Worm (Caenorhabditis elegans) whole organism, mixed stage, embryonic: Measurements from ENCODE around the gene F13A2.9.
A peak's percentile ranks its signal among the peaks of the same experiment; 100 is the strongest.

ENCODE experiments used
- M03D4.4 ChIP-seq: sonication (generic microtip); optimal IDR thresholded peaks from 2 replicates; lab custom pipeline; 2017; ENCODE audit warnings: mild to moderate bottlenecking, missing genetic modification characterization, missing compliant biosample characterization
- ceh-39 ChIP-seq: fragments of 150-350 bp; optimal IDR thresholded peaks from 2 replicates; lab custom pipeline; 2014; ENCODE audit warnings: missing biosample characterization, missing genetic modification characterization
- ceh-43 ChIP-seq: fragments of 200-800 bp; sonication (Bioruptor generic); optimal IDR thresholded peaks from 2 replicates; lab custom pipeline; 2018; ENCODE audit warnings: mild to moderate bottlenecking, missing genetic modification characterization, moderate library complexity, missing compliant biosample characterization
- ceh-83 ChIP-seq: fragments of 200-800 bp; sonication (Bioruptor generic); optimal IDR thresholded peaks from 2 replicates; lab custom pipeline; 2018; ENCODE audit warnings: mild to moderate bottlenecking, missing genetic modification characterization, missing compliant biosample characterization
- ces-1 ChIP-seq: fragments of 150-350 bp; optimal IDR thresholded peaks from 2 replicates; lab custom pipeline; 2014; ENCODE audit warnings: missing biosample characterization, missing genetic modification reagents, missing genetic modification characterization
- cnd-1 ChIP-seq: fragments of 200-800 bp; sonication (Bioruptor generic); optimal IDR thresholded peaks from 2 replicates; lab custom pipeline; 2018; ENCODE audit warnings: mild to moderate bottlenecking, missing genetic modification characterization, missing compliant biosample characterization
- drap-1 ChIP-seq: fragments of 200-800 bp; sonication (Bioruptor generic); optimal IDR thresholded peaks from 3 replicates; lab custom pipeline; 2018; ENCODE audit warnings: mild to moderate bottlenecking, missing genetic modification characterization, missing compliant biosample characterization
- elt-1 ChIP-seq: sonication (generic microtip); optimal IDR thresholded peaks from 2 replicates; lab custom pipeline; 2017; ENCODE audit warnings: missing genetic modification characterization, mild to moderate bottlenecking, missing compliant biosample characterization, antibody characterized with exemption, moderate library complexity, borderline replicate concordance; ENCODE audit not compliant: insufficient read depth
- elt-3 ChIP-seq: fragments of 150-350 bp; optimal IDR thresholded peaks from 2 replicates; lab custom pipeline; 2014; ENCODE audit warnings: missing biosample characterization, missing genetic modification characterization
- ham-2 ChIP-seq: fragments of 200-800 bp; sonication (Bioruptor generic); optimal IDR thresholded peaks from 2 replicates; lab custom pipeline; 2018; ENCODE audit warnings: mild to moderate bottlenecking, missing genetic modification characterization, missing compliant biosample characterization
- hlh-1 ChIP-seq: fragments of 150-350 bp; optimal IDR thresholded peaks from 2 replicates; lab custom pipeline; 2014; ENCODE audit warnings: missing biosample characterization, missing genetic modification reagents, missing genetic modification characterization
- lin-13 ChIP-seq: fragments of 150-350 bp; optimal IDR thresholded peaks from 2 replicates; lab custom pipeline; 2014; ENCODE audit warnings: missing biosample characterization, missing genetic modification characterization
- lin-32 ChIP-seq: fragments of 200-800 bp; sonication (Bioruptor generic); optimal IDR thresholded peaks from 2 replicates; lab custom pipeline; 2018; ENCODE audit warnings: mild to moderate bottlenecking, missing genetic modification characterization, missing compliant biosample characterization
- lsy-2 ChIP-seq: fragments of 150-350 bp; optimal IDR thresholded peaks from 2 replicates; lab custom pipeline; 2014; ENCODE audit warnings: missing biosample characterization, missing genetic modification characterization
- mab-5 ChIP-seq: fragments of 150-350 bp; optimal IDR thresholded peaks from 2 replicates; lab custom pipeline; 2014; ENCODE audit warnings: missing biosample characterization, missing genetic modification characterization
- mep-1 ChIP-seq: fragments of 150-350 bp; optimal IDR thresholded peaks from 2 replicates; lab custom pipeline; 2017; ENCODE audit warnings: missing biosample characterization, missing genetic modification reagents, missing genetic modification characterization, inconsistent platforms
- mls-2 ChIP-seq: sonication (generic microtip); optimal IDR thresholded peaks from 2 replicates; lab custom pipeline; 2016; ENCODE audit warnings: mild to moderate bottlenecking, missing genetic modification characterization, moderate library complexity, missing compliant biosample characterization
- nhr-12 ChIP-seq: fragments of 150-350 bp; optimal IDR thresholded peaks from 2 replicates; lab custom pipeline; 2014; ENCODE audit warnings: missing biosample characterization, missing genetic modification characterization
- nhr-2 ChIP-seq: fragments of 150-350 bp; optimal IDR thresholded peaks from 2 replicates; lab custom pipeline; 2014; ENCODE audit warnings: missing biosample characterization, missing genetic modification characterization
- nhr-237 ChIP-seq: fragments of 150-350 bp; optimal IDR thresholded peaks from 2 replicates; lab custom pipeline; 2014; ENCODE audit warnings: missing biosample characterization, missing genetic modification characterization
- nhr-28 ChIP-seq: fragments of 150-350 bp; optimal IDR thresholded peaks from 2 replicates; lab custom pipeline; 2014; ENCODE audit warnings: missing biosample characterization, missing genetic modification characterization
- nhr-76 ChIP-seq: sonication (generic microtip); optimal IDR thresholded peaks from 2 replicates; lab custom pipeline; 2017; ENCODE audit warnings: missing biosample characterization, missing genetic modification characterization
- sem-2 ChIP-seq: fragments of 200-800 bp; sonication (Bioruptor generic); optimal IDR thresholded peaks from 2 replicates; lab custom pipeline; 2018; ENCODE audit warnings: mild to moderate bottlenecking, missing genetic modification characterization, missing compliant biosample characterization
- snpc-4 ChIP-seq: fragments of 150-350 bp; optimal IDR thresholded peaks from 2 replicates; lab custom pipeline; 2014; ENCODE audit warnings: missing biosample characterization, missing genetic modification characterization
- sptf-1 ChIP-seq: sonication (generic microtip); optimal IDR thresholded peaks from 2 replicates; lab custom pipeline; 2017; ENCODE audit warnings: mild to moderate bottlenecking, missing genetic modification characterization, moderate library complexity, missing compliant biosample characterization
- tbx-8 ChIP-seq: fragments of 200-800 bp; sonication (Bioruptor generic); optimal IDR thresholded peaks from 2 replicates; lab custom pipeline; 2018; ENCODE audit warnings: mild to moderate bottlenecking, missing genetic modification characterization, moderate library complexity, missing compliant biosample characterization
- unc-120 ChIP-seq: sonication (generic microtip); optimal IDR thresholded peaks from 2 replicates; lab custom pipeline; 2017; ENCODE audit warnings: missing genetic modification characterization, missing compliant biosample characterization; ENCODE audit not compliant: poor library complexity, severe bottlenecking
- unc-39 ChIP-seq: fragments of 150-350 bp; optimal IDR thresholded peaks from 2 replicates; lab custom pipeline; 2014; ENCODE audit warnings: missing biosample characterization, missing genetic modification characterization
- unc-62 ChIP-seq: fragments of 150-350 bp; optimal IDR thresholded peaks from 2 replicates; lab custom pipeline; 2014; ENCODE audit warnings: missing biosample characterization, missing genetic modification reagents, missing genetic modification characterization
- zip-8 ChIP-seq: fragments of 150-350 bp; optimal IDR thresholded peaks from 2 replicates; lab custom pipeline; 2014; ENCODE audit warnings: missing biosample characterization, missing genetic modification characterization
- ztf-11 ChIP-seq: fragments of 150-350 bp; optimal IDR thresholded peaks from 2 replicates; lab custom pipeline; 2014; ENCODE audit warnings: missing biosample characterization, missing genetic modification characterization

Gene F13A2.9

DNA sequence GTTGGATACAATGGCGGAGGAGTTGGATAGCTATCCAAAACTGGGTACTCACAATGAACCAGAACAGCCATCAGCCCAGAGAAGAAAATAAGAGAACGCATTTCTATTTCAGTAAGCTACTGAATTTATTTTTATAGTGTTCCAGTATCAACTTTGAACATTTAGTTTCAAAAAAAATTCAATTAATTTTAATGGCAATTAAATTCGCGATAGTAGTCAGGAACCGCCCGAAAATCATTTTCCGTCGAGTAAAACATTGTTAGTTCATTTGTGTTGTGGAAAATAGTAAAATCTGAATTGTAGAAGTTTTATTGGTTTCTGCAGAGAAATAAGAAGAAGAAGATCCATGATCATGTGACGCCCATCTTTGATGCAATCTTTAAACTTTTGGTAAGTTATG lies 30.8 kb upstream of the F13A2.9 start, which contains the start of gene Y47D7A.6:
Gene Y47D7A.6, minus strand, starts transcription at position 101 of the 400 bp plus-strand sequence.
- TF ChIP-seq zip-8 (tag; lab: Kevin White, UChicago) (no peak), nhr-28 (tag; lab: Kevin White, UChicago) (no peak), ces-1 (no peak), elt-1 (tag; lab: Kevin White, UChicago) (no peak), mls-2 (tag; lab: Kevin White, UChicago) (no peak), unc-120 (tag; lab: Kevin White, UChicago) (no peak), mep-1 (tag; lab: Kevin White, UChicago) (no peak), nhr-237 (tag; lab: Kevin White, UChicago) (no peak), nhr-76 (tag; lab: Kevin White, UChicago) (no peak), lsy-2 (tag; lab: Kevin White, UChicago) (no peak), ceh-83 (GFP tag; lab: Kevin White, UChicago) (no peak)

DNA sequence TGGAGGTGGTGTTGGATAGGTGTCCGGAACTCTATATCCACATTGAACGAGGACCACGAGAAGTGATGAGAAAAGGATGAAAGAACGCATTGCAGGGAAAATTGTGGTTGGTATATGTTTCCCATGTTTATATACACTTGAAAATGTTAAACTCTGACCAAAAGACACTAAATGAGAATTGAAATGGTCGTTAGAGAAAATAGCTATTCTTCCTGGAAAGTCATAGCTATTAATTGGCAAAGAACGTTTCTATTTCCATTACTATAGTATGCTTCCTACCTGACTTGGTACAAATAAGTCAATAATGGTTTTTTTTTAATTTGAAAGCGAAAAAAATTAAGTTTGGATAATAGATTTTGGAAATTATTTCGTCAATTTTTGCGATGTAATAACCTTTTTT lies 29.4 kb upstream of the F13A2.9 start, which contains the start of gene Y47D7A.18:
Gene Y47D7A.18, minus strand, starts transcription at position 101 of the 400 bp plus-strand sequence.
- no peak for TF ChIP-seq elt-3
- TF ChIP-seq cnd-1, result no peak
- TF ChIP-seq elt-1 (tag; lab: Kevin White, UChicago), result no peak
- TF ChIP-seq ces-1, result no peak
- no peak for TF ChIP-seq lin-13 (tag; lab: Kevin White, UChicago)
- TF ChIP-seq nhr-2 (tag; lab: Kevin White, UChicago), result no peak
- no peak for TF ChIP-seq ztf-11
- TF ChIP-seq snpc-4 (tag; lab: Kevin White, UChicago), result no peak
- no peak for TF ChIP-seq unc-62
- no peak for TF ChIP-seq lin-32 (GFP tag; lab: Kevin White, UChicago)
- TF ChIP-seq unc-39 (tag; lab: Kevin White, UChicago), result no peak

DNA sequence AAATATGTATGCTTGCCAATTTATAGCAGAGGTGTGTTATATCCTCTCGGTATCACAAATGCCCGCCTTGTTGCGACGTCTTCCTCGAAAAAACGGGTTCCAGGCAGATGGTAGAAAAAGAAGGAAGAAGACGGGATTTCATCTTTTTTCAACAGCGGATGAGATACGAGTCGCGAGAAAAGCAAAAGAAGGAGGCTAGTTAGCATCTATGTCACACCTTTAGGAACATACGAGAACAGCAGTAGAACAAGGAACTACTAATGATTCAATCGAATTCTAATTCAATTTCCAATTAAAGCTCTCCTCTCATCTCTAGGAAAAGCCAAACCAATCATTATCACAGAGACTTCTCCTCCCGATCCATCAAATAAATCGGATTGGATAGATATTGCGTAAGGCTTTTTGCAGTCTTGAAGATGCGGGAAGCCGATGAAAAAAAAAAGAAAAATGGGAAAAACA lies 27.3 kb upstream of the F13A2.9 start, which contains the start of gene grl-5:
Gene grl-5, minus strand, starts transcription at position 51 of the 459 bp plus-strand sequence.
- no peak for TF ChIP-seq ham-2 (GFP tag; lab: Kevin White, UChicago)
- TF ChIP-seq cnd-1, result no peak
- TF ChIP-seq sem-2 (GFP tag; lab: Kevin White, UChicago), result no peak
- TF ChIP-seq ceh-43 (GFP tag; lab: Kevin White, UChicago), result no peak
- TF ChIP-seq zip-8 (tag; lab: Kevin White, UChicago), result peak; percentile 48

DNA sequence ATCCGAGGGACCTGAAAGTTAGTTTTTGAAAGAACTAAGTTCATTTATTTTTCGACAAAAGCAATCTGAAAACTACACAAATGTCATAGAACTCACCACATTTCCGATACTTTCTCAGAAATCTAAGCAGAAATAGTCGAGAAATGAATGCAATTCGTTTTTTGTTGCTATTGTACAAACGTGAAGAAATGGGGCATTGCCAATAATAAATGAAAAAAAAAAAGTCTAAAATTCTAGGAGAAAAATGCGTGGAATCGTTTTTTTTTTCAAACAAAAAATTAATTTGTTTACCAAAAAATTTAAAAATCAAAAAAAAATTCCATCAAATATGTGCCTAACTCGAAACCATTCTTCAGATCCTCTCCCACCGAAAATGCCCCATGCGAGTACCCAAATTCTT lies 24.4 kb upstream of the F13A2.9 start, which contains the start of gene Y47D7A.17:
Gene Y47D7A.17, minus strand, starts transcription at position 101 of the 400 bp plus-strand sequence.
- TF ChIP-seq mab-5 (tag; lab: Kevin White, UChicago) (no peak), tbx-8 (GFP tag; lab: Kevin White, UChicago) (no peak), sem-2 (GFP tag; lab: Kevin White, UChicago) (no peak), elt-1 (tag; lab: Kevin White, UChicago) (no peak), sptf-1 (tag; lab: Kevin White, UChicago) (no peak), unc-62 (no peak), ceh-83 (GFP tag; lab: Kevin White, UChicago) (no peak), drap-1 (GFP tag; lab: Kevin White, UChicago) (no peak), nhr-2 (tag; lab: Kevin White, UChicago) (no peak), mep-1 (tag; lab: Kevin White, UChicago) (no peak), nhr-237 (tag; lab: Kevin White, UChicago) (no peak), lsy-2 (tag; lab: Kevin White, UChicago) (no peak), unc-39 (tag; lab: Kevin White, UChicago) (no peak), ceh-39 (no peak), nhr-12 (tag; lab: Kevin White, UChicago) (no peak)
- TF ChIP-seq, all 35 proteins: peak for 0

ce11 chrV:4410643-4411042 lies 23.3 kb upstream of the F13A2.9 start, which contains the start of gene Y47D7A.3:
Gene Y47D7A.3 (plus strand): TSS chrV:4410943.
- TF ChIP-seq ham-2 (GFP tag; lab: Kevin White, UChicago) (no peak), hlh-1 (tag; lab: Kevin White, UChicago) (no peak), M03D4.4 (no peak), nhr-237 (tag; lab: Kevin White, UChicago) (no peak), elt-3 (no peak), lin-13 (tag; lab: Kevin White, UChicago) (no peak), unc-120 (tag; lab: Kevin White, UChicago) (no peak), nhr-28 (tag; lab: Kevin White, UChicago) (no peak), unc-62 (no peak), zip-8 (tag; lab: Kevin White, UChicago) (no peak), drap-1 (GFP tag; lab: Kevin White, UChicago) (no peak), lin-32 (GFP tag; lab: Kevin White, UChicago) (no peak)
- TF ChIP-seq, all 35 proteins: peak for 0
